Worm (Caenorhabditis elegans): ENCODE data around the gene unc-17.

ce11 chrIV:3621805-3622355 is 2.6 kb downstream of the unc-17 start:
- TF ChIP-seq ztf-11 (tag; optimal IDR thresholded peaks at IDR 0.05) = no peak
- TF ChIP-seq ztf-4 (tag; optimal IDR thresholded peaks at IDR 0.05) = no peak
- TF ChIP-seq skn-1 (tag; optimal IDR thresholded peaks at IDR 0.05) = no peak
- TF ChIP-seq nhr-28 (tag; optimal IDR thresholded peaks at IDR 0.05) = no peak
- no peak for TF ChIP-seq zag-1 (tag; optimal IDR thresholded peaks at IDR 0.05)
- no peak for TF ChIP-seq unc-62 (GFP tag; optimal IDR thresholded peaks at IDR 0.05)
- TF ChIP-seq pqm-1 (tag; optimal IDR thresholded peaks at IDR 0.05) = no peak

Measured in whole organism, L3 larva.